Fruit fly (Drosophila melanogaster) whole organism, embryonic: ENCODE measurements around the gene CG9733.
A peak's percentile ranks its signal among the peaks of the same experiment; 100 is the strongest.

ENCODE experiments used
- Bdp1 ChIP-seq: fragments of 200-800 bp; sonication (Bioruptor generic); optimal IDR thresholded peaks from 3 replicates; lab custom pipeline; 2016; ENCODE audit warnings: missing biosample characterization, missing genetic modification characterization
- BtbVII ChIP-seq: fragments of 200-800 bp; sonication (Bioruptor generic); optimal IDR thresholded peaks from 3 replicates; lab custom pipeline; 2017; ENCODE audit warnings: missing biosample characterization, mild to moderate bottlenecking, missing genetic modification characterization
- Bteb2 ChIP-seq: fragments of 200-800 bp; sonication (Bioruptor generic); optimal IDR thresholded peaks from 2 replicates; lab custom pipeline; 2016; ENCODE audit warnings: missing biosample characterization, missing genetic modification characterization
- CG10209 ChIP-seq: fragments of 200-800 bp; sonication (Bioruptor generic); optimal IDR thresholded peaks from 3 replicates; lab custom pipeline; 2017; ENCODE audit warnings: missing biosample characterization, mild to moderate bottlenecking, missing genetic modification characterization, missing genetic modification reagents
- CG11456 ChIP-seq: fragments of 200-800 bp; sonication (Bioruptor generic); IDR thresholded peaks from 3 replicates; pipeline ENCODE4 v1.3.6; 2022; ENCODE audit warnings: missing biosample characterization, missing genetic modification characterization
- CG13287 ChIP-seq: fragments of 200-800 bp; sonication (Bioruptor generic); IDR thresholded peaks from 2 replicates; pipeline ENCODE4 v1.3.6; 2022; ENCODE audit warnings: missing biosample characterization, missing genetic modification characterization; ENCODE audit not compliant: partially characterized antibody
- CG15601 ChIP-seq: fragments of 200-800 bp; sonication (Bioruptor generic); optimal IDR thresholded peaks from 3 replicates; lab custom pipeline; 2019; ENCODE audit warnings: missing biosample characterization, mild to moderate bottlenecking, missing genetic modification characterization, moderate library complexity
- CG1602 ChIP-seq: fragments of 200-800 bp; sonication (Bioruptor generic); optimal IDR thresholded peaks from 3 replicates; lab custom pipeline; 2016; ENCODE audit warnings: missing biosample characterization, missing genetic modification characterization
- CG1832 ChIP-seq: fragments of 200-800 bp; sonication (Bioruptor generic); optimal IDR thresholded peaks from 2 replicates; lab custom pipeline; 2017; ENCODE audit warnings: missing biosample characterization, mild to moderate bottlenecking, missing genetic modification characterization, inconsistent platforms
- CG18599 ChIP-seq: fragments of 200-800 bp; sonication (Bioruptor generic); optimal IDR thresholded peaks from 3 replicates; lab custom pipeline; 2017; ENCODE audit warnings: missing biosample characterization, missing genetic modification characterization, mild to moderate bottlenecking, moderate library complexity, missing genetic modification reagents
- CG2129 ChIP-seq: fragments of 200-800 bp; sonication (Bioruptor generic); IDR thresholded peaks from 2 replicates; pipeline ENCODE4 v1.3.6; 2022; ENCODE audit warnings: missing biosample characterization, missing genetic modification characterization; ENCODE audit not compliant: partially characterized antibody
- CG30020 ChIP-seq: fragments of 200-800 bp; optimal IDR thresholded peaks from 2 replicates; lab custom pipeline; 2019; ENCODE audit warnings: missing biosample characterization, mild to moderate bottlenecking, missing genetic modification characterization, moderate library complexity
- CG3838 ChIP-seq: fragments of 200-800 bp; sonication (Bioruptor generic); optimal IDR thresholded peaks from 3 replicates; lab custom pipeline; 2016; ENCODE audit warnings: missing biosample characterization, missing genetic modification characterization
- CG4360 ChIP-seq: fragments of 200-800 bp; sonication (Bioruptor generic); IDR thresholded peaks from 2 replicates; pipeline ENCODE4 v1.3.6; 2022; ENCODE audit warnings: missing biosample characterization, missing genetic modification characterization
- CG5180 ChIP-seq: fragments of 200-800 bp; sonication (Bioruptor generic); optimal IDR thresholded peaks from 3 replicates; lab custom pipeline; 2017; ENCODE audit warnings: missing biosample characterization, missing genetic modification characterization, mild to moderate bottlenecking, moderate library complexity, missing genetic modification reagents
- CG6683 ChIP-seq: fragments of 200-800 bp; sonication (Bioruptor generic); optimal IDR thresholded peaks from 2 replicates; lab custom pipeline; 2017; ENCODE audit warnings: missing biosample characterization, mild to moderate bottlenecking, missing genetic modification characterization, missing genetic modification reagents
- CG7786 ChIP-seq: fragments of 200-800 bp; sonication (Bioruptor generic); optimal IDR thresholded peaks from 2 replicates; lab custom pipeline; 2016; ENCODE audit warnings: missing biosample characterization, missing genetic modification characterization
- CG7987 ChIP-seq: fragments of 200-800 bp; sonication (Bioruptor generic); optimal IDR thresholded peaks from 2 replicates; lab custom pipeline; 2018; ENCODE audit warnings: missing biosample characterization, mild to moderate bottlenecking, missing genetic modification characterization, moderate library complexity
- CG8089 ChIP-seq: fragments of 200-800 bp; sonication (Bioruptor generic); optimal IDR thresholded peaks from 3 replicates; lab custom pipeline; 2016; ENCODE audit warnings: missing biosample characterization, missing genetic modification characterization
- Deaf1 ChIP-seq: fragments of 200-800 bp; optimal IDR thresholded peaks from 3 replicates; lab custom pipeline; 2019; ENCODE audit warnings: missing biosample characterization, mild to moderate bottlenecking, missing genetic modification characterization, moderate library complexity
- Doc2 ChIP-seq: fragments of 200-800 bp; sonication (Bioruptor generic); IDR thresholded peaks from 2 replicates; pipeline ENCODE4 v1.3.6; 2022; ENCODE audit warnings: missing biosample characterization, missing genetic modification characterization
- E2f1 ChIP-seq: fragments of 200-800 bp; sonication (Bioruptor generic); IDR thresholded peaks from 2 replicates; pipeline ENCODE4 v1.3.6; 2022; ENCODE audit warnings: missing biosample characterization, missing genetic modification characterization
- Gsc ChIP-seq: fragments of 200-800 bp; sonication (Bioruptor generic); IDR thresholded peaks from 2 replicates; pipeline ENCODE4 v1.3.6; 2022; ENCODE audit warnings: missing biosample characterization, missing genetic modification characterization
- HmgD ChIP-seq: fragments of 200-800 bp; sonication (Bioruptor generic); optimal IDR thresholded peaks from 3 replicates; lab custom pipeline; 2016; ENCODE audit warnings: missing biosample characterization, missing genetic modification characterization
- Hsf ChIP-seq: fragments of 200-800 bp; sonication (Bioruptor generic); optimal IDR thresholded peaks from 3 replicates; lab custom pipeline; 2016; ENCODE audit warnings: missing biosample characterization, missing genetic modification characterization
- Opbp ChIP-seq: fragments of 200-800 bp; sonication (Bioruptor generic); IDR thresholded peaks from 3 replicates; pipeline ENCODE4 v1.3.6; 2022; ENCODE audit warnings: missing biosample characterization, missing genetic modification characterization; ENCODE audit not compliant: partially characterized antibody
- Ptx1 ChIP-seq: fragments of 200-800 bp; sonication (Bioruptor generic); IDR thresholded peaks from 2 replicates; pipeline ENCODE4 v1.3.6; 2022; ENCODE audit warnings: missing biosample characterization, missing genetic modification characterization
- Scr ChIP-seq: fragments of 200-800 bp; sonication (Bioruptor generic); IDR thresholded peaks from 2 replicates; pipeline ENCODE4 v1.3.6; 2022; ENCODE audit warnings: missing biosample characterization, missing genetic modification characterization; ENCODE audit not compliant: partially characterized antibody
- Spps ChIP-seq: fragments of 200-800 bp; sonication (Bioruptor generic); optimal IDR thresholded peaks from 2 replicates; lab custom pipeline; 2018; ENCODE audit warnings: missing biosample characterization, mild to moderate bottlenecking, missing genetic modification characterization
- Sry-β ChIP-seq: fragments of 200-800 bp; sonication (Bioruptor generic); optimal IDR thresholded peaks from 2 replicates; lab custom pipeline; 2018; ENCODE audit warnings: missing biosample characterization, mild to moderate bottlenecking, missing genetic modification characterization, moderate library complexity
- Taf1 ChIP-seq: fragments of 200-800 bp; sonication (Bioruptor generic); IDR thresholded peaks from 2 replicates; pipeline ENCODE4 v1.3.6; 2022; ENCODE audit warnings: missing biosample characterization, missing genetic modification characterization
- ab ChIP-seq: fragments of 200-800 bp; sonication (Bioruptor generic); optimal IDR thresholded peaks from 2 replicates; lab custom pipeline; 2016; ENCODE audit warnings: missing biosample characterization, missing genetic modification characterization
- ash1 ChIP-seq: fragments of 200-800 bp; sonication (Bioruptor generic); optimal IDR thresholded peaks from 2 replicates; lab custom pipeline; 2018; ENCODE audit warnings: missing biosample characterization, mild to moderate bottlenecking, missing genetic modification characterization
- bsh ChIP-seq, 2 experiments: fragments of 200-800 bp; sonication (Bioruptor generic); optimal IDR thresholded peaks; 2 replicates each; lab custom pipeline; 2017 to 2018; ENCODE audit warnings: mild to moderate bottlenecking in 2 of 2, missing biosample characterization in 2 of 2, missing genetic modification characterization in 2 of 2, moderate library complexity in 1 of 2
- esg ChIP-seq: fragments of 200-800 bp; sonication (Bioruptor generic); conservative IDR thresholded peaks from 2 replicates; pipeline ENCODE4 v1.3.6; 2022; ENCODE audit warnings: missing biosample characterization, missing genetic modification characterization
- gce ChIP-seq: fragments of 200-800 bp; sonication (Bioruptor generic); IDR thresholded peaks from 3 replicates; pipeline ENCODE4 v1.3.6; 2022; ENCODE audit warnings: missing biosample characterization, missing genetic modification characterization
- h ChIP-seq: fragments of >200 bp; optimal IDR thresholded peaks from 2 replicates; lab custom pipeline; 2017
- ham ChIP-seq: fragments of 200-800 bp; sonication (Bioruptor generic); IDR thresholded peaks from 2 replicates; pipeline ENCODE4 v1.3.6; 2022; ENCODE audit warnings: missing biosample characterization, missing genetic modification characterization
- insv ChIP-seq, 2 experiments: fragments of 200-800 bp; sonication (Bioruptor generic); optimal IDR thresholded peaks; 3 replicates each; lab custom pipeline; 2016 to 2018; ENCODE audit warnings: missing biosample characterization in 2 of 2, missing genetic modification characterization in 2 of 2
- inv ChIP-seq: fragments of 200-800 bp; sonication (Bioruptor generic); IDR thresholded peaks from 2 replicates; pipeline ENCODE4 v1.3.6; 2022; ENCODE audit warnings: missing biosample characterization, missing genetic modification characterization; ENCODE audit not compliant: partially characterized antibody
- jigr1 ChIP-seq: fragments of 200-800 bp; sonication (Bioruptor generic); IDR thresholded peaks from 3 replicates; pipeline ENCODE4 v1.3.6; 2022; ENCODE audit warnings: missing biosample characterization, missing genetic modification characterization
- ken ChIP-seq: fragments of 200-800 bp; sonication (Bioruptor generic); IDR thresholded peaks from 3 replicates; pipeline ENCODE4 v1.3.6; 2022; ENCODE audit warnings: missing biosample characterization, missing genetic modification characterization
- knrl ChIP-seq: fragments of 200-800 bp; sonication (Bioruptor generic); IDR thresholded peaks from 3 replicates; pipeline ENCODE4 v1.3.6; 2022; ENCODE audit warnings: missing biosample characterization, missing genetic modification characterization; ENCODE audit not compliant: partially characterized antibody
- mirr ChIP-seq: fragments of 200-800 bp; sonication (Bioruptor generic); optimal IDR thresholded peaks from 3 replicates; lab custom pipeline; 2018; ENCODE audit warnings: missing biosample characterization, mild to moderate bottlenecking, missing genetic modification characterization
- onecut ChIP-seq: fragments of 200-800 bp; sonication (Bioruptor generic); IDR thresholded peaks from 2 replicates; pipeline ENCODE4 v1.3.6; 2022; ENCODE audit warnings: missing biosample characterization, missing genetic modification characterization
- pho ChIP-seq: fragments of 200-800 bp; sonication (Bioruptor generic); optimal IDR thresholded peaks from 2 replicates; lab custom pipeline; 2016; ENCODE audit warnings: missing biosample characterization, missing genetic modification characterization
- psq ChIP-seq: fragments of 200-800 bp; sonication (Bioruptor generic); optimal IDR thresholded peaks from 2 replicates; lab custom pipeline; 2017; ENCODE audit warnings: missing biosample characterization, missing genetic modification characterization
- slou ChIP-seq: fragments of 200-800 bp; sonication (Bioruptor generic); optimal IDR thresholded peaks from 3 replicates; lab custom pipeline; 2016; ENCODE audit warnings: missing biosample characterization, missing genetic modification characterization
- tio ChIP-seq: fragments of 200-800 bp; sonication (Bioruptor generic); optimal IDR thresholded peaks from 2 replicates; lab custom pipeline; 2017; ENCODE audit warnings: missing biosample characterization, missing genetic modification characterization, inconsistent platforms

Gene CG9733

DNA sequence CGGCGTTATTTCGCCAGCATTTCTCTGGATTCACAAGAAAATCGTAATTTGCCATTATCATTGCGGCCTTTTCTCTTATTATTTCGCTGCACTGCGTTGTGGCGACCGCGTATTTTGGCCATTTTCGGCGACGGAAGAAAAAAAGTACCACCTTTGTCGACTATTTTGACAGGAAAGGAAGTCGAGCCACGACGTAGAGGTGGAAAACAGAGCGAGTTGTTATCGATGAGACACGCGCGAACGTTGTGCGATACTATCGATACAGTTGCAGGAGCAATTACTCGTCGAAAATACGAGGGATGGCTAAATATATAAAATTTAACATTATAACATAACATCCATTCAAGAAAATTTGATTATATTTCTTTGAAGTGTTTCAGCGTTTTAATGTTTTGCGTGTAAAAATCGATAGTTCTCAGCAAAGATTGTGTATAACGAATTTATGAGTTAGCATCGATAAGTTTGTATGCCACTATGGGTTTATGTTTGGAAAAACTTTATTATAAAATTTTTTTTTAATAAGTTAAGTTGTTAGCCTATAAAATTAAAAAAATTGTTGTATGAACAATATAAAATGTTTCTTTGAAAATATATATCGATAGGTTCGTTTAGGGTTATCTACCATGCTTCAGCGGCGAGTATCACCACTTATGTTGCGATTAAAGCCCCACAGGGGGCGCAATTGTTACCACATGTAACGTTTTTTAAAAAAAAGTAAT is 37.6 kb downstream of the CG9733 start, which contains the start of gene RpS7 (continued):
- TF ChIP-seq knrl (peak; percentile 99), gce (GFP tag; lab: Robert Waterston, UW) (peak; percentile 59; the same call in 1 of the 3 replicates), CG13287 (peak; percentile 97), CG3838 (GFP tag; lab: Kevin White, UChicago) (peak; percentile 1), CG1832 (GFP tag; lab: Kevin White, UChicago) (no peak), CG15601 (tag; lab: Kevin White, UChicago) (peak; percentile 62), BtbVII (GFP tag; lab: Kevin White, UChicago) (peak; percentile 84), CG7987 (peak; percentile 93), jigr1 (GFP tag; lab: Robert Waterston, UW) (no peak), inv (peak; percentile 98), CG10209 (GFP tag; lab: Kevin White, UChicago) (peak; percentile 64), CG6683 (peak; percentile 46), Spps (peak; percentile 52), Sry-β (GFP tag; lab: Kevin White, UChicago) (peak; percentile 27), CG5180 (GFP tag; lab: Kevin White, UChicago) (peak; percentile 69), Bdp1 (GFP tag; lab: Kevin White, UChicago) (peak; percentile 53), psq (GFP tag; lab: Kevin White, UChicago) (no peak), Doc2 (GFP tag; lab: Robert Waterston, UW) (no peak), h (lab: Kevin White, UChicago) (no peak), insv (GFP tag; optimal IDR thresholded peaks at IDR 0.05; lab: Kevin White, UChicago) (peak in 1 of 2 experiments; percentile 50), mirr (GFP tag; lab: Kevin White, UChicago) (peak; percentile 89), CG7786 (GFP tag; lab: Kevin White, UChicago) (no peak), Opbp (GFP tag; lab: Robert Waterston, UW) (peak; percentile 95), Taf1 (GFP tag; lab: Robert Waterston, UW) (no peak; the same call in 1 of the 2 replicates), CG18599 (peak; percentile 49), CG8089 (GFP tag; lab: Kevin White, UChicago) (peak; percentile 27), slou (GFP tag; lab: Kevin White, UChicago) (peak; percentile 23), HmgD (no peak), Hsf (GFP tag; lab: Kevin White, UChicago) (peak; percentile 60), CG4360 (GFP tag; lab: Robert Waterston, UW) (peak; percentile 43; the same call in 1 of the 2 replicates), ham (GFP tag; lab: Robert Waterston, UW) (peak; percentile 66; the same call in 1 of the 2 replicates), Bteb2 (peak; percentile 21), Deaf1 (peak; percentile 35), Gsc (GFP tag; lab: Robert Waterston, UW) (no peak), pho (GFP tag; lab: Kevin White, UChicago) (peak; percentile 56), onecut (GFP tag; lab: Robert Waterston, UW) (peak; percentile 80), E2f1 (GFP tag; lab: Robert Waterston, UW) (peak; percentile 62), esg (GFP tag; lab: Robert Waterston, UW) (0 out of 2 replicates have a peak, but pooled peaks have one; percentile 8), CG2129 (peak; percentile 96), Scr (GFP tag; lab: Robert Waterston, UW) (peak; percentile 99), tio (GFP tag; lab: Kevin White, UChicago) (peak; percentile 58), ken (peak; percentile 71; the same call in 2 of the 3 replicates), ash1 (GFP tag; lab: Kevin White, UChicago) (peak; percentile 42), CG1602 (GFP tag; lab: Kevin White, UChicago) (no peak), Ptx1 (GFP tag; lab: Robert Waterston, UW) (peak; percentile 56), bsh (GFP tag; optimal IDR thresholded peaks at IDR 0.05; lab: Kevin White, UChicago) (peak; percentile 48 to 65), CG30020 (tag; lab: Kevin White, UChicago) (peak; percentile 47), CG11456 (GFP tag; lab: Robert Waterston, UW) (peak; percentile 91), ab (GFP tag; lab: Kevin White, UChicago) (no peak)
